Fruit fly (Drosophila melanogaster) whole organism: Measurements from ENCODE around the gene Cpr67Fb.

ENCODE experiments used
- CG8478 ChIP-seq: fragments of >200 bp; optimal IDR thresholded peaks from 2 replicates; lab custom pipeline; 2018; ENCODE audit warnings: inconsistent platforms
- Dll ChIP-seq: fragments of >200 bp; optimal IDR thresholded peaks from 2 replicates; lab custom pipeline; 2017
- EcR ChIP-seq, 2 experiments: fragments of >200 bp; optimal IDR thresholded peaks; 2 replicates each; lab custom pipeline; 2017; ENCODE audit warnings: missing biosample characterization in 2 of 2, missing genetic modification characterization in 2 of 2, missing genetic modification reagents in 2 of 2
- pan ChIP-seq: fragments of >200 bp; optimal IDR thresholded peaks from 2 replicates; lab custom pipeline; 2017
- psq ChIP-seq: fragments of >200 bp; optimal IDR thresholded peaks from 2 replicates; lab custom pipeline; 2017
- usp ChIP-seq: fragments of >200 bp; optimal IDR thresholded peaks from 2 replicates; lab custom pipeline; 2017; ENCODE audit warnings: missing biosample characterization, missing genetic modification characterization, mixed read lengths

The Cpr67Fb gene

DNA sequence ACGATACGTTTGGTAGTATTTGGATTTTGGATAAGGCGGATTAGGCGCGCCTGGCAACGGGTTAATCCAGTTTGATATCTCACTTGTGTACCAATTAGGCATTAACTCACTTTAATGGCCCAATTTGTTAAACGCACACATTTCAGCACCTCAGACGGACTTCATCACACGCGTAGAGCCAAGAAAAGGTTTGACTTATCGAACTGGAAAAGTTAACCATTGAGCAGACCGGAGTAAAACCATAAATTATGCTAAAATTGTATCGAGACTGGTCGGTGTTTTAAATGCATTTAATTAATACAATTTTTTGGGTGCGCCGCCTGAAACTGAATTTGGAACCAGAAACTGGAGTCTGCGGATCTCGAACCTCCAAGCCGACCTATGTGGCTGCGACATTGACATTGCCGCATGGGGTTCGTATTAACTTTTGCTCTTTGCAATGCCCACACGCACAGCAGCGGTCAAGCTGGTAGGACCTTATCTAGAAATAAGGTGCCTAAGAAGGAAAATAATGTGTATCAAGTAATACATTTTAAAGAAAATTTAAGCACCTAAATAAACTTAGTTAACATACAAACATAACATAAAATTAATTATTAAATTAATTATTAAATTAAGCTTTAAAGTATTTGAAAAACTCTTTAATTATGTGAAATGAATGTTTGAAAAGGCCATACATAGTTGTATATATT, 4.8 kb upstream of the Cpr67Fb start:
- TF ChIP-seq CG8478 (lab: Kevin White, UChicago) (no peak), pan (lab: Kevin White, UChicago) (no peak), psq (lab: Kevin White, UChicago) (no peak), usp (GFP tag; lab: Kevin White, UChicago) (no peak), EcR (GFP tag; optimal IDR thresholded peaks at IDR 0.05; lab: Kevin White, UChicago) (no peak), Dll (no peak)

DNA sequence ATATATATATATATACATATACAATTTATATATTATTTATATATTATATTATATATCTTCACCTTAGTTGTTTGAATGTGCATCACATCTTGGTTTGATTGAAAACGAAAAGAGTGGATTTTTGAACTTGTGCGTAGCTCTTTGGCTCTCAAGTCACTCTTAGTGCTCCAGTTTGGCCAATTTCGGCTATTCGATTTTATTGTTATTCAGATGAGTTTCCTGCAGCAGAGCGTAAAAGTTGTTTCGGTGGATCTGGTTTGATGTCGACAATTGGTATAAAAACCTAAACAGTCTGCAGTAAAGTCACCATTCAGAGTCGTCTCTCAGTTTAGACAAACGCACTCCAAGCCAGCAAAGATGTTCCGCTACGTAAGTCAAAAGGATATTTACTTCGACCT, 4.3 kb upstream of the Cpr67Fb start, which contains the start of gene Cpr67Fa1:
Gene Cpr67Fa1 (plus strand): TSS at position 299 of the 398 bp plus-strand sequence.
- TF ChIP-seq Dll (no peak), psq (lab: Kevin White, UChicago) (no peak), pan (lab: Kevin White, UChicago) (no peak), usp (GFP tag; lab: Kevin White, UChicago) (no peak)

DNA sequence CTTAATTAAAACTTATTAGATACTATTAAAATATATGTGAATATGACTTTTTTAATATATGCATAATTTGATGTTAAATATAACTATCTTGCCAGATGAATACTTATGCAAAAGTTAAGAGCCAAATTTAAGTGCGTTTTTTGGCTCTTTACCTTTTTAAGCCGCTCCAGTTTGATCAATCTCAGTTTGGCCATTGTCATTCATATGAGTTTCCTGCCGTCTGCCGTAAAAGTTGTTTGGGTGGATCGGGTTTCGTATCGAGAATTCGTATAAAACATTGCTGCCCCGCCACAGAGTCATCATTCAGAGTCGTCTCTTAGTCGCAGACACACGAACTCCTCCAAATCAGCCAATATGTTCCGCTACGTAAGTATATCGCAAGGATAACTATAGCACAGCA, 2.6 kb upstream of the Cpr67Fb start, which contains the start of gene Cpr67Fa2:
Gene Cpr67Fa2 (plus strand): TSS at position 301 of the 400 bp plus-strand sequence.
- no peak for TF ChIP-seq psq (lab: Kevin White, UChicago)

DNA sequence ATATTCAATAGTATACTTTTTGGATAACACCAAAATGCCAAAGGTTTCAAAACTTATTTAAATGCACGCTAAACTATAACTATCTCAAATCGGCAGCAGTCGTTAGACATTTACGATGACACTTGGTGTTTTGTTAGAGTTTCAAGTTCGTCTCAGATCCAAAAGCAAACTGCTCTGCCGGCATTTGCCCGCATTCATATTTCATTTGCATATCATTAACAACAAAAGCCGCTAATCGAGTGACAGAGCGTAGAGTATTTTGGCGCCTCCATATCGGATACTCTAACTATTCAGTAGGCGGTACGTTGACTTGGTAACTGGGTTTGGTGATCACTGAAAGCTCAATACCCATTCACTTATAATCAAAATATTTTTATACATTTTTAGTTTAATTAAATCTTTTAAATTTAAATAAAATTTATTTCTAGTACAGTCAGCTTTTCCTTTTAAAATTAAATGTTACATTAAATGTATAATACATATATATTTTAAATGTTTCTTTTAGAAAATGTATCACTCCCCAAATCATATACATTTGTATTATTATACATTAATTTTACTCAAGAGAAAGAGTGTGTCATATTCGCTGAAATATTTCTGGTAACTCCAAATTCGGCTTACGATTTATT, 703 bp upstream of the Cpr67Fb start:
- TF ChIP-seq EcR (GFP tag; optimal IDR thresholded peaks at IDR 0.05; lab: Kevin White, UChicago) (no peak), usp (GFP tag; lab: Kevin White, UChicago) (no peak), psq (lab: Kevin White, UChicago) (no peak), pan (lab: Kevin White, UChicago) (no peak), CG8478 (lab: Kevin White, UChicago) (no peak), Dll (no peak)

DNA sequence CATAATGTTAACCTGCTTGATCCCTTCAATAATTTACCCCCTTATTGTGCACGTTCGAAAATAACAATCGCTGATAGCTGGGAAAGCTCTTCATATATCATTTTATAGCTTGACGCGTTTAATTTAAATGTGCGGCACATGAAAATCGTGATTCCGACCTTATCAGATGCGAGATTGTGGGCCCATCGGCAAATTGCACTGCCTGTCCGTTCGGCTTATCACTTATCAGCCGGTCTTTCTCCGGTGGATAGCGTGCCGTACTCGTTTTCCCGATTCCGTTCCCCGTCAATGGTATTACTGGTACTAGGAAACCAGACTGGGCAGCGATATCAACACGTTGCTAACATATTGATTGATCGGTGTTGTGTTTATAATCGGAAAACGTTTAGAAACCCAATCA, 3.0 kb downstream of the Cpr67Fb start:
- no peak for TF ChIP-seq usp (GFP tag; lab: Kevin White, UChicago)
- no peak for TF ChIP-seq psq (lab: Kevin White, UChicago)
- TF ChIP-seq CG8478 (lab: Kevin White, UChicago): no peak
- no peak for TF ChIP-seq EcR (GFP tag; optimal IDR thresholded peaks at IDR 0.05; lab: Kevin White, UChicago)
- TF ChIP-seq Dll: no peak
- TF ChIP-seq pan (lab: Kevin White, UChicago): no peak

DNA sequence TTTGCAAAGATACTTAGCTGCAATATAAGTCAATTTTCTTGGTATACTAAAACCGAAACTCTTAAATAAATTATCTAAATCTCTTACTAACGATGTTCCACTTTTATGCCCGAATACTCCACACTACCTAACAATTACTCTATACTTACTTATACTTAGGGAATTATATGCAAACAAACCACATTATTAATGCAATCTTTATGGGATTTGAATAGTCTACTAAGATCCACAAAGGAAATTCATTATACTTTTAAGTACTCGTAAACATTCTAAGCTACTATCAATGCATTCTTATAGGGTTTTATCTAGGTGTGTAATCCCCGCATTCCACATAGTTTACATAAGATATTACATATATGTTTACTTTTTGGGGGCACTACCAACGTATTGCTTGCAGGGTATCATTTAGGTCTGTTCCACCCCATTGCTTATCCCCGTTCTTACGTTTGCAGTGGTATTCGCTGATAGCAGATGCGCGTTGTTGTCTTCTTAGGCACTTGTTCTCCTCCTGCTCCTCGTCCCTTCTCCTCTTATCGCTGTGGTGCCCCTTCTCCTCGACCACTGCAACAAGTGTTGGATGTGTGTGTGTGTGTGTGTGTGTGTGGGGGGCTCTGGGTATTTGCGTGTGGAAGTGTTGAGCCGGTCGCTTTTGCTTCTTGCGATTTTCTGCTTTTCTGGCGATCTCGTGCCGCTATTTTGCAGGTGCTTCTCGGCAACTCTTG, 3.7 kb downstream of the Cpr67Fb start:
- TF ChIP-seq CG8478 (lab: Kevin White, UChicago): no peak
- TF ChIP-seq Dll: no peak
- TF ChIP-seq EcR (GFP tag; optimal IDR thresholded peaks at IDR 0.05; lab: Kevin White, UChicago): no peak
- TF ChIP-seq psq (lab: Kevin White, UChicago): no peak
- no peak for TF ChIP-seq usp (GFP tag; lab: Kevin White, UChicago)
- peak; percentile 67 for TF ChIP-seq pan (lab: Kevin White, UChicago)

DNA sequence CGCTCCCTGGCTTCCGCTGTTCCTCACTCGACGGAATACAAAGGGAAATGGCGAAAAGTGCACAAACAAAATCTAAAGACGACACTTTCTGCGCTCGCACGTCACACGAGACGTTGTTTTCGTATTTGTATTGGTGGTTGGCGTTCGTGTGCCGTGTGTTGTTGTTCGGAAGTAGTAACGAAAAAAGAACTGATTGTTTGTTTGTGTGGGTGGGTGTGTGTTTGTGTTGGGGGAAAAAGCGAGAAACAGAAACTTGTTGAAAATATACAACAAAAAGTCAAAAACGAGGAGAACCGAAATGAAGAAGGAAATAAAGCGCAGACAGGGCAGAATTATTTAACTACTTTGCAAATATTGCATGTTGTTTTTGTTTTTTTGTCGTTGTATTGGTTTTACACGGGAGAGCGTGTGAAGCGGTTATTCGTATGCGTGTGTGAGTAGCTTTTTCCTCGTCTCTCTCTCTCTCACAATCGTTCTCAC, 4.3 kb downstream of the Cpr67Fb start:
- TF ChIP-seq CG8478 (lab: Kevin White, UChicago): peak; percentile 81
- TF ChIP-seq usp (GFP tag; lab: Kevin White, UChicago): no peak

DNA sequence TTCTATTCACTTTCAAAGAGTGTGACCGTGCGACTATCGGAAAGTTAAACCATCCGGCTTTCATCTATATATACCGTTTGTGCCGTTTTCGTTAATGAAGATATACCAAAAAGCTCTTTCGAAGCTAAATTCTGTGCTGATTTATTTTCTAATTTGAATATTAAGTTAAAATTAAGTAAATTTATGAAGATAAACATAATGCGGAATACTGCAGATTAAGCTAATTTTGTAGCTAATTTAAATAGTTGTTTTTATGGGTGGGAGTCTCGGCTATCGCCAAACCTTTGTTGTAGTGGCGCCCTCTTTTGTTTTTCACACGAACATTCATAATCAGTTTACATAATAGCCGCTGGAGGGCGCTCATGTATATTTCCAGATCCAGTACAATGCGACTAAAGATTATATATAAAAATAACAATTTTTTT, 5.1 kb downstream of the Cpr67Fb start, which contains the start of gene Aps:
Gene Aps (minus strand): TSS at position 37 of the 425 bp plus-strand sequence.
- TF ChIP-seq psq (lab: Kevin White, UChicago) (no peak), EcR (GFP tag; optimal IDR thresholded peaks at IDR 0.05; lab: Kevin White, UChicago) (no peak), usp (GFP tag; lab: Kevin White, UChicago) (no peak)

DNA sequence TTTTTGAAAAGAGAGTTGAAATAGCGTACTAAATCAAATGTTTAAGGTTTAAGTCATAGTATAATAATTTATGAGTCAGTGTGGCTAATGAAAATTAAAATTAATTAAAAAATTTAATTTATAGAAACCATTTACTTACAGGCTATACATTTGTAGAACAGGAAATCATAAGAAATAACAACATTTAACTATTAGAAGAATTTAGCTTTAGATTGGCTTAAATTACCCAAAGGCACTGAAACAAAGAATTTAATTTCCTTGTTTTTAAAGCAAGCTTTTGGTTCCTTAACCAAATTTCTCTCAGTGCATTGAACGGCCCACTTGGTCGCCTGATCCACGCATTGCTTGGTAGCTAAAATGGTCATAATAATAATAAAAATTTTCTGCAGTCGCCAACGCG, 9.5 kb downstream of the Cpr67Fb start:
- TF ChIP-seq CG8478 (lab: Kevin White, UChicago): no peak
- TF ChIP-seq psq (lab: Kevin White, UChicago): no peak
- TF ChIP-seq usp (GFP tag; lab: Kevin White, UChicago): no peak
- TF ChIP-seq Dll: no peak

DNA sequence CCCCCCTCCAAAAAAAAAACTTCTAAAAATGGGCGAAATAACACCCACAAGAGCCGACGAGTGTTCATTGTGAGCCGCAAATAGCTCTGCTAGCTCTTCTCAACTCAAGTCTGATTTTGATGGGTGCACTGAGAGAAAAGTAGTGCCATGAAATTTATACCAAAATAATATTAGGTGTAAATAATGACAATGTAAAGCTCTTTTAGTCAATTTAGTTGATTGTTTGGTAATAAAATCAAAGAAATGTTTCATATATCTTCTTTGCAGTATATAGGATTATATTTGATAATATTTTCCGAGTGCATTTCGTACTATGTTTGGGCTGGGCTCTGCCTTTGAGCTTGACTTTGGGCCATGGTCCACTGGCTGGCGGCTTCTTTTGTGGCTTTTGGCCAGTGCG, 10.8 kb downstream of the Cpr67Fb start:
- TF ChIP-seq Dll: no peak
- TF ChIP-seq usp (GFP tag; lab: Kevin White, UChicago): no peak
- TF ChIP-seq psq (lab: Kevin White, UChicago): no peak
- TF ChIP-seq EcR (GFP tag; optimal IDR thresholded peaks at IDR 0.05; lab: Kevin White, UChicago): no peak
- no peak for TF ChIP-seq pan (lab: Kevin White, UChicago)
- TF ChIP-seq CG8478 (lab: Kevin White, UChicago): no peak

DNA sequence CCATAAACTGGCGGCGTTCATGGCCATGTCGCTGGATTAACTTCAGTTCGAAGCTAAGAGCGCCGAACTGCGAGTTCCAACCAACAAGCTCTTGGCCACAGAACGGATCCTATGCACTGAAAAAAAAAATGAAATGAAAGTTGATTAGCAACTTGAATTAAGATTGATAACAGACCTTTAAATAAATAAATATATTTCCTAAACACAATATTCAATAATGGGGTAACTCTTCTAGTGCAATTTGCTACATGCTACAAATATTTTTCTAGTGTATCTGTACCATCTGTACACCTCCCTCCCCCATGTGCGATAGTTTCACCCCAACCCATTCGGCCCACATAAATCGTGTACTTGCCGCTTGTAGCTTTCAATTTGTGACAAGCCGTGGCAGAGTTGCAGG, 15.6 kb downstream of the Cpr67Fb start:
- TF ChIP-seq CG8478 (lab: Kevin White, UChicago): no peak
- TF ChIP-seq psq (lab: Kevin White, UChicago): no peak
- TF ChIP-seq EcR (GFP tag; optimal IDR thresholded peaks at IDR 0.05; lab: Kevin White, UChicago): no peak
- TF ChIP-seq Dll: no peak
- no peak for TF ChIP-seq usp (GFP tag; lab: Kevin White, UChicago)
- TF ChIP-seq pan (lab: Kevin White, UChicago): no peak

DNA sequence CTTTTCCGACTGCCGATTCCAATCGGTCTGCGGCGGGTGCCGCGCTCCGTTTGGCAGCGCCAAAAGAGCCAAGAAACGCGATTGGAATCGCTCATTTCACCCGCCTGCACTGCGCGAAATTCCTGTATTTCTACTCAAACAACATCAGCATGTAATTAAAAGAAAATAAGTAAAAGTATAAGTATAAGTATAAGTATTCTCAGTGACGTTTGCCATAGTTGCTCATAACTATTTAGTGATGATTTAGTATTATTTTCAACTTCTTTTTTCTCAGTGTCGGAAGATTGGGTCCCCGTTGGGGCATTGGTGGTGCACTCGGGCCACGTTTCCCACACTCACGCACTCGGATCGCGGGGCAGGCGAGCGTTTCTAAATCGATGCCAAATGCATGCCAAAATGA, 19.2 kb downstream of the Cpr67Fb start:
- TF ChIP-seq usp (GFP tag; lab: Kevin White, UChicago) (no peak), Dll (no peak), EcR (GFP tag; optimal IDR thresholded peaks at IDR 0.05; lab: Kevin White, UChicago) (no peak), pan (lab: Kevin White, UChicago) (no peak), psq (lab: Kevin White, UChicago) (no peak), CG8478 (lab: Kevin White, UChicago) (no peak)
